Fruit fly (Drosophila melanogaster) whole organism, embryonic: ENCODE data around the gene CG4645.

Source experiments
- CG30020 ChIP-seq: fragments of 200-800 bp; optimal IDR thresholded peaks from 2 replicates; lab custom pipeline; 2019; ENCODE audit warnings: missing biosample characterization, mild to moderate bottlenecking, missing genetic modification characterization, moderate library complexity
- CTCF ChIP-seq: fragments of 200-800 bp; sonication (Bioruptor generic); optimal IDR thresholded peaks from 2 replicates; lab custom pipeline; 2017; ENCODE audit warnings: missing biosample characterization, mild to moderate bottlenecking, missing genetic modification characterization, moderate library complexity
- Dad ChIP-seq: fragments of 200-800 bp; sonication (Bioruptor generic); optimal IDR thresholded peaks from 3 replicates; lab custom pipeline; 2016; ENCODE audit warnings: missing biosample characterization, missing genetic modification characterization
- HLH3B ChIP-seq: fragments of 200-800 bp; sonication (Bioruptor generic); IDR thresholded peaks from 2 replicates; pipeline ENCODE4 v1.3.6; 2022; ENCODE audit warnings: missing biosample characterization, missing genetic modification characterization
- Med ChIP-seq: fragments of 200-800 bp; sonication (Bioruptor generic); peaks from one replicate; lab custom pipeline; 2016; ENCODE audit warnings: missing biosample characterization, missing genetic modification characterization, mild to moderate bottlenecking, inconsistent platforms, moderate library complexity
- Poxn ChIP-seq: fragments of 200-800 bp; sonication (Bioruptor generic); IDR thresholded peaks from 2 replicates; pipeline ENCODE4 v1.3.6; 2022; ENCODE audit warnings: missing biosample characterization, missing genetic modification characterization
- Sin3A ChIP-seq: fragments of >200 bp; optimal IDR thresholded peaks from 2 replicates; lab custom pipeline; 2018
- Six4 ChIP-seq: fragments of 200-800 bp; sonication (Bioruptor generic); optimal IDR thresholded peaks from 2 replicates; lab custom pipeline; 2016; ENCODE audit warnings: missing biosample characterization, missing genetic modification characterization
- Sox102F ChIP-seq: fragments of 200-800 bp; sonication (Bioruptor generic); optimal IDR thresholded peaks from 2 replicates; lab custom pipeline; 2018; ENCODE audit warnings: missing biosample characterization, mild to moderate bottlenecking, missing genetic modification characterization, moderate library complexity
- aop ChIP-seq: fragments of 200-800 bp; sonication (Bioruptor generic); IDR thresholded peaks from 2 replicates; pipeline ENCODE4 v1.3.6; 2022; ENCODE audit warnings: missing biosample characterization, missing genetic modification characterization
- row ChIP-seq: fragments of 200-800 bp; sonication (Bioruptor generic); IDR thresholded peaks from 3 replicates; pipeline ENCODE4 v1.3.6; 2022; ENCODE audit warnings: missing biosample characterization, missing genetic modification characterization
- zfh1 ChIP-seq: fragments of 200-800 bp; sonication (Bioruptor generic); IDR thresholded peaks from 3 replicates; pipeline ENCODE4 v1.3.6; 2022; ENCODE audit warnings: missing biosample characterization, missing genetic modification characterization

- TF ChIP-seq Med (peak; percentile 48), row (GFP tag; lab: Robert Waterston, UW) (0 out of 3 replicates have a peak, but pooled peaks have one; percentile 12), CTCF (GFP tag; lab: Kevin White, UChicago) (no peak), HLH3B (GFP tag; lab: Robert Waterston, UW) (no peak), Sox102F (no peak), zfh1 (no peak), Six4 (GFP tag; lab: Kevin White, UChicago) (no peak), CG30020 (tag; lab: Kevin White, UChicago) (no peak), Sin3A (peak; percentile 14), Dad (no peak), aop (no peak), Poxn (no peak)
These were observed 6.6 kb upstream of the CG4645 start, which contains the start of gene Flad1 for dm6 chrX:12903099-12903616.
